Worm (Caenorhabditis elegans) whole organism, young adult: ENCODE results near the gene hut-1.

Source experiments
- B0019.2 ChIP-seq: fragments of 200-800 bp; sonication (Bioruptor generic); conservative IDR thresholded peaks from 2 replicates; pipeline ENCODE4 v1.3.6; 2022; ENCODE audit warnings: missing genetic modification reagents, missing genetic modification characterization, missing compliant biosample characterization
- B0035.1 ChIP-seq: sonication (generic microtip); optimal IDR thresholded peaks from 2 replicates; lab custom pipeline; 2016; ENCODE audit warnings: missing genetic modification characterization, mild to moderate bottlenecking, missing compliant biosample characterization, missing genotype, missing genetic modification reagents
- D2030.7 ChIP-seq: fragments of 200-800 bp; sonication (Bioruptor generic); IDR thresholded peaks from 2 replicates; pipeline ENCODE4 v1.3.6; 2022; ENCODE audit warnings: missing genetic modification reagents, missing genetic modification characterization, missing compliant biosample characterization
- F33H1.4 ChIP-seq: fragments of 200-800 bp; sonication (Bioruptor generic); IDR thresholded peaks from 2 replicates; pipeline ENCODE4 v1.3.6; 2022; ENCODE audit warnings: missing genetic modification reagents, missing genetic modification characterization, missing compliant biosample characterization
- F52B5.7 ChIP-seq: sonication (generic microtip); optimal IDR thresholded peaks from 2 replicates; lab custom pipeline; 2016; ENCODE audit warnings: mild to moderate bottlenecking, missing genetic modification characterization, missing compliant biosample characterization
- F55B11.4 ChIP-seq: sonication (generic microtip); optimal IDR thresholded peaks from 2 replicates; lab custom pipeline; 2016; ENCODE audit warnings: missing compliant biosample characterization, missing genetic modification characterization, borderline replicate concordance; ENCODE audit not compliant: insufficient read depth
- Y53G8AR.9 ChIP-seq: fragments of 200-800 bp; sonication (Bioruptor generic); conservative IDR thresholded peaks from 2 replicates; pipeline ENCODE4 v1.3.6; 2022; ENCODE audit warnings: missing genetic modification reagents, missing genetic modification characterization, missing compliant biosample characterization
- Y56A3A.18 ChIP-seq: fragments of 200-800 bp; sonication (Bioruptor generic); IDR thresholded peaks from 2 replicates; pipeline ENCODE4 v1.3.6; 2022; ENCODE audit warnings: missing genetic modification reagents, missing genetic modification characterization, missing compliant biosample characterization
- Y67H2A.10 ChIP-seq: fragments of 200-800 bp; sonication (Bioruptor generic); conservative IDR thresholded peaks from 2 replicates; pipeline ENCODE4 v1.3.6; 2022; ENCODE audit warnings: missing genetic modification reagents, missing genetic modification characterization, missing compliant biosample characterization
- Y79H2A.3 ChIP-seq: fragments of 200-800 bp; sonication (Bioruptor generic); conservative IDR thresholded peaks from 2 replicates; pipeline ENCODE4 v1.3.6; 2022; ENCODE audit warnings: missing genetic modification reagents, missing genetic modification characterization, missing compliant biosample characterization
- aptf-3 ChIP-seq: fragments of 200-800 bp; sonication (Bioruptor generic); IDR thresholded peaks from 2 replicates; pipeline ENCODE4 v1.3.6; 2022; ENCODE audit warnings: missing genetic modification characterization, missing compliant biosample characterization
- attf-6 ChIP-seq: fragments of 200-800 bp; sonication (Bioruptor generic); IDR thresholded peaks from 2 replicates; pipeline ENCODE4 v1.3.6; 2022; ENCODE audit warnings: missing genetic modification reagents, missing genetic modification characterization, missing compliant biosample characterization
- cebp-2 ChIP-seq: fragments of 200-800 bp; sonication (Bioruptor generic); IDR thresholded peaks from 2 replicates; pipeline ENCODE4 v1.3.6; 2022; ENCODE audit warnings: missing genetic modification characterization, missing compliant biosample characterization
- ceh-100 ChIP-seq: fragments of 200-800 bp; sonication (Bioruptor generic); IDR thresholded peaks from 2 replicates; pipeline ENCODE4 v1.3.6; 2022; ENCODE audit warnings: missing genetic modification reagents, missing genetic modification characterization, missing compliant biosample characterization
- ceh-27 ChIP-seq: fragments of 200-800 bp; sonication (Bioruptor generic); optimal IDR thresholded peaks from 2 replicates; lab custom pipeline; 2018; ENCODE audit warnings: mild to moderate bottlenecking, missing genetic modification characterization, moderate library complexity, missing compliant biosample characterization
- chd-7 ChIP-seq: sonication (generic microtip); optimal IDR thresholded peaks from 2 replicates; lab custom pipeline; 2016; ENCODE audit warnings: mild to moderate bottlenecking, missing genetic modification characterization, moderate library complexity, missing compliant biosample characterization
- die-1 ChIP-seq: sonication (generic microtip); optimal IDR thresholded peaks from 2 replicates; lab custom pipeline; 2016; ENCODE audit warnings: missing genotype, mild to moderate bottlenecking, missing genetic modification characterization, missing compliant biosample characterization
- dox-1 ChIP-seq: fragments of 200-800 bp; sonication (Bioruptor generic); IDR thresholded peaks from 2 replicates; pipeline ENCODE4 v1.3.6; 2022; ENCODE audit warnings: missing genetic modification reagents, missing genetic modification characterization, missing compliant biosample characterization
- dpl-1 ChIP-seq: fragments of 150-350 bp; optimal IDR thresholded peaks from 2 replicates; lab custom pipeline; 2014; ENCODE audit warnings: missing biosample characterization, missing genetic modification reagents, missing genetic modification characterization
- egl-44 ChIP-seq: fragments of 200-800 bp; sonication (Bioruptor generic); IDR thresholded peaks from 2 replicates; pipeline ENCODE4 v1.3.6; 2022; ENCODE audit warnings: missing genetic modification reagents, missing genetic modification characterization, missing compliant biosample characterization
- egrh-3 ChIP-seq: fragments of 200-800 bp; sonication (Bioruptor generic); IDR thresholded peaks from 2 replicates; pipeline ENCODE4 v1.3.6; 2022; ENCODE audit warnings: missing genetic modification reagents, missing genetic modification characterization, missing compliant biosample characterization
- ekl-4 ChIP-seq: fragments of 200-800 bp; sonication (Bioruptor generic); IDR thresholded peaks from 2 replicates; pipeline ENCODE4 v1.3.6; 2022; ENCODE audit warnings: missing genetic modification reagents, missing genetic modification characterization, missing compliant biosample characterization
- hsf-1 ChIP-seq: fragments of 200-800 bp; sonication (Bioruptor generic); IDR thresholded peaks from 2 replicates; pipeline ENCODE4 v1.3.6; 2022; ENCODE audit warnings: missing genetic modification reagents, missing genetic modification characterization, missing compliant biosample characterization
- let-607 ChIP-seq, 2 experiments: fragments of 200-800 bp in 1 of 2; sonication (Bioruptor generic) in 1 of 2; sonication (generic microtip) in 1 of 2; optimal IDR thresholded peaks; 2 replicates each; lab custom pipeline; 2016 to 2018; ENCODE audit warnings: mild to moderate bottlenecking in 2 of 2, missing compliant biosample characterization in 2 of 2, missing genetic modification characterization in 2 of 2, moderate library complexity in 2 of 2, missing genotype in 1 of 2
- lin-26 ChIP-seq: fragments of 200-800 bp; sonication (Bioruptor generic); IDR thresholded peaks from 2 replicates; pipeline ENCODE4 v1.3.6; 2022; ENCODE audit warnings: missing genetic modification reagents, missing genetic modification characterization, missing compliant biosample characterization
- lin-40 ChIP-seq: sonication (generic microtip); optimal IDR thresholded peaks from 2 replicates; lab custom pipeline; 2016; ENCODE audit warnings: missing genetic modification characterization, mild to moderate bottlenecking, missing compliant biosample characterization, missing genotype, missing genetic modification reagents
- mcd-1 ChIP-seq: fragments of 200-800 bp; sonication (Bioruptor generic); IDR thresholded peaks from 2 replicates; pipeline ENCODE4 v1.3.6; 2022; ENCODE audit warnings: missing genetic modification reagents, missing genetic modification characterization, missing compliant biosample characterization
- mxl-1 ChIP-seq: sonication (generic microtip); optimal IDR thresholded peaks from 2 replicates; lab custom pipeline; 2016; ENCODE audit warnings: missing genetic modification characterization, missing compliant biosample characterization
- nhr-120 ChIP-seq: fragments of 200-800 bp; sonication (Bioruptor generic); IDR thresholded peaks from 2 replicates; pipeline ENCODE4 v1.3.6; 2022; ENCODE audit warnings: missing genetic modification characterization, missing compliant biosample characterization
- nhr-179 ChIP-seq: sonication (generic microtip); optimal IDR thresholded peaks from 2 replicates; lab custom pipeline; 2016; ENCODE audit warnings: mild to moderate bottlenecking, missing genetic modification characterization, missing compliant biosample characterization
- nhr-80 ChIP-seq: sonication (generic microtip); optimal IDR thresholded peaks from 2 replicates; lab custom pipeline; 2016; ENCODE audit warnings: missing genetic modification characterization, missing compliant biosample characterization
- sdz-38 ChIP-seq: sonication (generic microtip); optimal IDR thresholded peaks from 2 replicates; lab custom pipeline; 2016; ENCODE audit warnings: missing genotype, missing genetic modification characterization, missing compliant biosample characterization
- snpc-1.1 ChIP-seq: sonication (generic microtip); optimal IDR thresholded peaks from 2 replicates; lab custom pipeline; 2017; ENCODE audit warnings: missing genetic modification characterization, mild to moderate bottlenecking, missing compliant biosample characterization, antibody characterized with exemption, moderate library complexity, missing genotype, missing genetic modification reagents; ENCODE audit not compliant: insufficient read depth
- snpc-1.3 ChIP-seq: sonication (generic microtip); optimal IDR thresholded peaks from 2 replicates; lab custom pipeline; 2017; ENCODE audit warnings: missing genetic modification characterization, mild to moderate bottlenecking, missing compliant biosample characterization, antibody characterized with exemption, moderate library complexity, missing genotype, missing genetic modification reagents; ENCODE audit not compliant: insufficient read depth
- unc-62 ChIP-seq: fragments of 150-350 bp; optimal IDR thresholded peaks from 2 replicates; lab custom pipeline; 2014; ENCODE audit warnings: missing biosample characterization, missing genetic modification reagents, missing genetic modification characterization
- zfh-2 ChIP-seq: fragments of 200-800 bp; sonication (Bioruptor generic); conservative IDR thresholded peaks from 2 replicates; pipeline ENCODE4 v1.3.6; 2022; ENCODE audit warnings: missing genetic modification reagents, missing genetic modification characterization, missing compliant biosample characterization
- ztf-18 ChIP-seq: sonication (generic microtip); optimal IDR thresholded peaks from 2 replicates; lab custom pipeline; 2016; ENCODE audit warnings: missing genotype, mild to moderate bottlenecking, missing genetic modification characterization, missing compliant biosample characterization

Gene hut-1

ce11 chrIII:12743515-12743914, 32.2 kb downstream of the hut-1 start:
- TF ChIP-seq B0019.2 (GFP tag; lab: Robert Waterston, UW) = 0 out of 2 replicates have a peak, but pooled peaks have one; percentile 31
- TF ChIP-seq zfh-2 (GFP tag; lab: Robert Waterston, UW) = peak; percentile 87
- peak; percentile 50; the same call in 1 of the 2 replicates for TF ChIP-seq egrh-3 (GFP tag; lab: Robert Waterston, UW)
- TF ChIP-seq D2030.7 (GFP tag; lab: Robert Waterston, UW) = peak; percentile 22; the same call in 1 of the 2 replicates
- no peak for TF ChIP-seq lin-40

DNA sequence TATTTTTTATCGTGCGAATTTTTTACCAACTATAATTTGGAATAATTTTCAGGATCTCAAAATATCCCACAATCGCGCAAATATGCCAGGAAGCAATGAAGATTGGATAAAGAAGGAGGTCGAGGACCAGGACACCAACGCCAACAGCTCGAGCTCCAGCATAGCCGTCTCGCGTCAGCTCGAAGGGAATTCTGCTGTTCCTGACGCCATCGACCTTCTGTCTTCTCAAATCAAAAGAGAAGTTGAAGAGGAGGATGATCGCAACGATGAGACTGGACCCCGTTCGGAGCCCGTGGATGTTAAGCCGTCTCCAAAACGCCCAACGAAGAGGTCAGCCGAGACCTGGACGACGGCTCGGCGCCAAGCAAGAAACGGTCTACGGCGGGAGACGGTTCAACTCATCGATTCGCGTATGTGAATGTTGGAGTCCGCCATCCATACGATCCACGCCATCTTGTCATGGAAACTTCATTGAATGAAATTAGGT, 35.1 kb downstream of the hut-1 start, which contains the start of gene Y111B2A.21:
TSS of gene Y111B2A.21 (plus strand) at position 51 of the 487 bp plus-strand sequence.
- peak; percentile 53; the same call in 1 of the 2 replicates for TF ChIP-seq zfh-2 (GFP tag; lab: Robert Waterston, UW)
- TF ChIP-seq mcd-1 (GFP tag; lab: Robert Waterston, UW) = no peak
- no peak for TF ChIP-seq chd-7
- no peak for TF ChIP-seq nhr-80
- no peak for TF ChIP-seq snpc-1.1 (tag; lab: Kevin White, UChicago)
- TF ChIP-seq die-1 (tag; lab: Kevin White, UChicago) = no peak
- no peak for TF ChIP-seq ceh-100 (GFP tag; lab: Robert Waterston, UW)

DNA sequence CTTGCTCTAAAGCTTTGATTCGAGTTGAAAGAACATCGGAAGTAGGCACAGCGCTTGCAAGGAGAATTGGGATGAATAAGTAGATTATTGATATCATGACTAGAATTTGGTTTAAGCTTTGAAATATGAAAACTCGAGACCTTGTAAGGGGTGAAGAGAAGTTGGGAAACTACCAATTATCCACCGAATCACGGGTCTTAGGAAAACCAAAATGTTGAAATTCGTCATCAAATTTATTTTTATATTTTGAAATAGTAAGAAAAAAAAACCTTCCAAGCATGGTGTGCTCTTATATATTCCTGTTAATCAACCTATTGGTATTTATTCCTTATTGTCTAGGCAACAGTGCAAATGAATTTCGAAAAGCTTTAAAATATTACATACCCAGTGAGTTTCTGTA, 39.5 kb downstream of the hut-1 start, which contains the start of the genes irld-60 and irld-20:
TSS of gene irld-60 (minus strand) at position 101 of the 400 bp plus-strand sequence.
TSS of gene irld-20 (plus strand) at position 279 of the 400 bp plus-strand sequence.
- TF ChIP-seq egrh-3 (GFP tag; lab: Robert Waterston, UW) = no peak
- no peak for TF ChIP-seq Y79H2A.3 (GFP tag; lab: Robert Waterston, UW)
- TF ChIP-seq Y56A3A.18 (GFP tag; lab: Robert Waterston, UW) = no peak
- no peak for TF ChIP-seq unc-62 (GFP tag; lab: Kevin White, UChicago)
- TF ChIP-seq F33H1.4 (GFP tag; lab: Robert Waterston, UW) = no peak
- no peak for TF ChIP-seq F55B11.4 (tag; lab: Kevin White, UChicago)
- TF ChIP-seq let-607 (tag; optimal IDR thresholded peaks at IDR 0.05; lab: Kevin White, UChicago) = no peak
- TF ChIP-seq nhr-120 = no peak
- TF ChIP-seq mxl-1 (tag; lab: Kevin White, UChicago) = no peak
- no peak for TF ChIP-seq Y53G8AR.9 (GFP tag; lab: Robert Waterston, UW)
- no peak for TF ChIP-seq aptf-3 (GFP tag; lab: Robert Waterston, UW)
- TF ChIP-seq ekl-4 (GFP tag; lab: Robert Waterston, UW) = no peak
- no peak for TF ChIP-seq lin-26 (GFP tag; lab: Robert Waterston, UW)
- TF ChIP-seq F52B5.7 (tag; lab: Kevin White, UChicago) = no peak
- TF ChIP-seq ceh-100 (GFP tag; lab: Robert Waterston, UW) = no peak
- TF ChIP-seq attf-6 (GFP tag; lab: Robert Waterston, UW) = no peak
- no peak for TF ChIP-seq B0035.1 (tag; lab: Kevin White, UChicago)
- no peak for TF ChIP-seq cebp-2 (GFP tag; lab: Robert Waterston, UW)
- no peak for TF ChIP-seq D2030.7 (GFP tag; lab: Robert Waterston, UW)

DNA sequence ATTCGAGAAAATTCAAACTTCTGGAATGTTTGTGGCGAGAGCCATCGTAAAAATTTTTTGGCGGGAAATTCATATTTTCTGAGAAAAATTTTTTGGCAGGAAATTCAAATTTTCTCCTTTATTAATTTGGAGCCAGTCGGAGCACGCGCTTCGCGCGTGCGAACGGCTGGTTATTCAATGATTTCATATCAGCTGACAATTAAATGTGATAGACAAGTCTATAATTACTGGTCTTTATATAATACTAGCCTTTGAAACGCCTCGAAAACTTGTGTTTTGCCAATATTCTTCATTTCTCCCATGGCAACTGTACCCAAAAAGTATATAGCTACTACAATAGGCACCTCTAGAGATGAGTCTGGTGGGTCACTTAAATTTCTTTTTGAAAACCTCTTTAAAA, 43.7 kb downstream of the hut-1 start, which contains the start of gene srw-10:
TSS of gene srw-10 (plus strand) at position 301 of the 400 bp plus-strand sequence.
- TF ChIP-seq ztf-18 (tag; lab: Kevin White, UChicago) (no peak), B0035.1 (tag; lab: Kevin White, UChicago) (no peak), egrh-3 (GFP tag; lab: Robert Waterston, UW) (no peak), dox-1 (no peak), dpl-1 (GFP tag; lab: Kevin White, UChicago) (no peak), hsf-1 (GFP tag; lab: Robert Waterston, UW) (no peak), egl-44 (GFP tag; lab: Robert Waterston, UW) (no peak), snpc-1.3 (tag; lab: Kevin White, UChicago) (no peak), sdz-38 (tag; lab: Kevin White, UChicago) (no peak), ceh-27 (GFP tag; lab: Kevin White, UChicago) (no peak), lin-26 (GFP tag; lab: Robert Waterston, UW) (no peak), Y67H2A.10 (GFP tag; lab: Robert Waterston, UW) (no peak), nhr-179 (tag; lab: Kevin White, UChicago) (no peak)
